Worm (Caenorhabditis elegans) whole organism, midembryonic: ENCODE data around the gene his-69.

Experiments used
- flt-1 ChIP-seq: fragments of 200-800 bp; sonication (Bioruptor generic); IDR thresholded peaks from 2 replicates; pipeline ENCODE4 v1.3.6; 2022; ENCODE audit warnings: missing genetic modification characterization, missing compliant biosample characterization
- klf-2 ChIP-seq: fragments of 200-800 bp; sonication (Bioruptor generic); conservative IDR thresholded peaks from 2 replicates; pipeline ENCODE4 v1.3.6; 2022; ENCODE audit warnings: missing genetic modification reagents, missing genetic modification characterization, missing compliant biosample characterization
- ztf-23 ChIP-seq: fragments of 200-800 bp; sonication (Bioruptor generic); IDR thresholded peaks from 2 replicates; pipeline ENCODE4 v1.3.6; 2022; ENCODE audit warnings: missing genetic modification reagents, missing genetic modification characterization, missing compliant biosample characterization
- ztf-29 ChIP-seq: fragments of 200-800 bp; sonication (Bioruptor generic); IDR thresholded peaks from 2 replicates; pipeline ENCODE4 v1.3.6; 2022; ENCODE audit warnings: missing genetic modification reagents, missing genetic modification characterization, missing compliant biosample characterization

DNA sequence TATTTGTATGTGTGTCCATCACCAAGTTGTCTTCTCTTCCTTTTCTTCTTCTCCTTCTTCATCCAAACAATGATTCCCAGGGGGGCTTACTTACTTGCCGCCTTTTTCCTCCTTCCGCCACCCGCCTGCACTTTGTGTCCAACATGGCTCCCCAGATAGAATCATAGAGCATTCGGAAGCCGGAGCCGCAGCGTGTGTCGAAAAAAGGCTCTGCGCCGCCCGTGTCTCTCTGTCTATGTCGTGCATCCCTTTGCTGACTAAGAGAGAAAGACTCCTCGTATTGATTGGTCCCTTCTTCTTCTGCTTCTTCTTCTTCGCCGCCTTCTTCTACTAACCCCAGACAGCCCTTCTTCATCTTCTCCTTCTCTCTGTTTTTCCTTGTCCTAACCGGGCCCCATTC is 5.2 kb upstream of the his-69 start:
- no peak for TF ChIP-seq ztf-29 (GFP tag; lab: Robert Waterston, UW)
- TF ChIP-seq ztf-23 (GFP tag; lab: Robert Waterston, UW), result no peak
- TF ChIP-seq klf-2, result no peak
- no peak for TF ChIP-seq flt-1 (GFP tag; lab: Robert Waterston, UW)
